Fruit fly (Drosophila melanogaster) whole organism, embryonic: ENCODE measurements around the gene spas.

Experiments used
- Ada2b ChIP-seq: fragments of 200-800 bp; sonication (Bioruptor generic); IDR thresholded peaks from 2 replicates; pipeline ENCODE4 v1.3.6; 2022; ENCODE audit warnings: missing biosample characterization, missing genetic modification characterization
- B-H1 ChIP-seq: fragments of 200-800 bp; sonication (Bioruptor generic); IDR thresholded peaks from 3 replicates; pipeline ENCODE4 v1.3.6; 2022; ENCODE audit warnings: missing biosample characterization, missing genetic modification characterization
- CG10366 ChIP-seq: fragments of 200-800 bp; sonication (Bioruptor generic); IDR thresholded peaks from 2 replicates; pipeline ENCODE4 v1.3.6; 2022; ENCODE audit warnings: missing biosample characterization, missing genetic modification characterization
- CG12391 ChIP-seq: fragments of 200-800 bp; sonication (Bioruptor generic); optimal IDR thresholded peaks from 3 replicates; lab custom pipeline; 2018; ENCODE audit warnings: missing biosample characterization, mild to moderate bottlenecking, missing genetic modification characterization, moderate library complexity
- CG12659 ChIP-seq: fragments of 200-800 bp; sonication (Bioruptor generic); optimal IDR thresholded peaks from 3 replicates; lab custom pipeline; 2017; ENCODE audit warnings: mild to moderate bottlenecking, missing biosample characterization, missing genetic modification reagents, missing genetic modification characterization
- CG13287 ChIP-seq: fragments of 200-800 bp; sonication (Bioruptor generic); IDR thresholded peaks from 2 replicates; pipeline ENCODE4 v1.3.6; 2022; ENCODE audit warnings: missing biosample characterization, missing genetic modification characterization; ENCODE audit not compliant: partially characterized antibody
- CG13296 ChIP-seq: fragments of 200-800 bp; sonication (Bioruptor generic); optimal IDR thresholded peaks from 3 replicates; lab custom pipeline; 2018; ENCODE audit warnings: missing biosample characterization, mild to moderate bottlenecking, missing genetic modification characterization
- CG13424 ChIP-seq: fragments of 200-800 bp; sonication (Bioruptor generic); optimal IDR thresholded peaks from 2 replicates; lab custom pipeline; 2019; ENCODE audit warnings: missing biosample characterization, mild to moderate bottlenecking, missing genetic modification characterization, moderate library complexity
- CG14667 ChIP-seq: fragments of 200-800 bp; sonication (Bioruptor generic); IDR thresholded peaks from 2 replicates; pipeline ENCODE4 v1.3.6; 2022; ENCODE audit warnings: missing biosample characterization, missing genetic modification characterization
- CG15479 ChIP-seq: fragments of 200-800 bp; sonication (Bioruptor generic); optimal IDR thresholded peaks from 3 replicates; lab custom pipeline; 2019; ENCODE audit warnings: missing biosample characterization, mild to moderate bottlenecking, missing genetic modification characterization, moderate library complexity
- CG17328 ChIP-seq: fragments of 200-800 bp; sonication (Bioruptor generic); IDR thresholded peaks from 2 replicates; pipeline ENCODE4 v1.3.6; 2022; ENCODE audit warnings: missing biosample characterization, missing genetic modification characterization
- CG1792 ChIP-seq: fragments of 200-800 bp; sonication (Bioruptor generic); optimal IDR thresholded peaks from 2 replicates; lab custom pipeline; 2016; ENCODE audit warnings: missing biosample characterization, missing genetic modification characterization
- CG2678 ChIP-seq: fragments of 200-800 bp; sonication (Bioruptor generic); optimal IDR thresholded peaks from 3 replicates; lab custom pipeline; 2019; ENCODE audit warnings: missing biosample characterization, mild to moderate bottlenecking, missing genetic modification characterization, moderate library complexity
- CG33213 ChIP-seq: fragments of 200-800 bp; sonication (Bioruptor generic); optimal IDR thresholded peaks from 3 replicates; lab custom pipeline; 2016; ENCODE audit warnings: missing biosample characterization, missing genetic modification characterization
- CG5245 ChIP-seq: fragments of 200-800 bp; sonication (Bioruptor generic); optimal IDR thresholded peaks from 3 replicates; lab custom pipeline; 2016; ENCODE audit warnings: missing biosample characterization, missing genetic modification characterization
- CG7556 ChIP-seq: fragments of 200-800 bp; sonication (Bioruptor generic); optimal IDR thresholded peaks from 2 replicates; lab custom pipeline; 2017; ENCODE audit warnings: missing biosample characterization, mild to moderate bottlenecking, missing genetic modification characterization
- CG8290 ChIP-seq, 3 experiments: fragments of 200-800 bp; sonication (Bioruptor generic); optimal IDR thresholded peaks; 2 replicates each; lab custom pipeline; 2016 to 2019; ENCODE audit warnings: missing biosample characterization in 3 of 3, missing genetic modification characterization in 3 of 3, mild to moderate bottlenecking in 2 of 3, moderate library complexity in 1 of 3
- Chrac-16 ChIP-seq: fragments of 200-800 bp; sonication (Bioruptor generic); optimal IDR thresholded peaks from 3 replicates; lab custom pipeline; 2016; ENCODE audit warnings: missing biosample characterization, missing genetic modification characterization
- Eip74EF ChIP-seq, 2 experiments: fragments of 200-800 bp in 1 of 2; fragments of >200 bp in 1 of 2; sonication (Bioruptor generic) in 1 of 2; optimal IDR thresholded peaks; 2 replicates each; lab custom pipeline; 2017 to 2019; ENCODE audit warnings: missing biosample characterization in 2 of 2, missing genetic modification characterization in 2 of 2, mild to moderate bottlenecking in 1 of 2, moderate library complexity in 1 of 2
- Elba2 ChIP-seq: fragments of 200-800 bp; sonication (Bioruptor generic); optimal IDR thresholded peaks from 3 replicates; lab custom pipeline; 2016; ENCODE audit warnings: missing biosample characterization, missing genetic modification characterization
- Hmr ChIP-seq: fragments of 200-800 bp; sonication (Bioruptor generic); optimal IDR thresholded peaks from 3 replicates; lab custom pipeline; 2017; ENCODE audit warnings: mild to moderate bottlenecking, missing biosample characterization, missing genetic modification reagents, missing genetic modification characterization
- Hsf ChIP-seq: fragments of 200-800 bp; sonication (Bioruptor generic); optimal IDR thresholded peaks from 3 replicates; lab custom pipeline; 2016; ENCODE audit warnings: missing biosample characterization, missing genetic modification characterization
- Max ChIP-seq: fragments of 200-800 bp; sonication (Bioruptor generic); optimal IDR thresholded peaks from 2 replicates; lab custom pipeline; 2016; ENCODE audit warnings: missing biosample characterization, mild to moderate bottlenecking, missing genetic modification characterization
- Mes4 ChIP-seq: fragments of 200-800 bp; sonication (Bioruptor generic); optimal IDR thresholded peaks from 2 replicates; lab custom pipeline; 2016; ENCODE audit warnings: missing biosample characterization, missing genetic modification characterization
- Nf-YB ChIP-seq: fragments of 200-800 bp; sonication (Bioruptor generic); optimal IDR thresholded peaks from 3 replicates; lab custom pipeline; 2019; ENCODE audit warnings: missing biosample characterization, mild to moderate bottlenecking, missing genetic modification characterization, moderate library complexity
- Rx ChIP-seq: fragments of 200-800 bp; sonication (Bioruptor generic); IDR thresholded peaks from 2 replicates; pipeline ENCODE4 v1.3.6; 2022; ENCODE audit warnings: missing biosample characterization, missing genetic modification characterization
- Scr ChIP-seq: fragments of 200-800 bp; sonication (Bioruptor generic); IDR thresholded peaks from 2 replicates; pipeline ENCODE4 v1.3.6; 2022; ENCODE audit warnings: missing biosample characterization, missing genetic modification characterization; ENCODE audit not compliant: partially characterized antibody
- ab ChIP-seq: fragments of 200-800 bp; sonication (Bioruptor generic); optimal IDR thresholded peaks from 2 replicates; lab custom pipeline; 2016; ENCODE audit warnings: missing biosample characterization, missing genetic modification characterization
- al ChIP-seq: fragments of 200-800 bp; sonication (Bioruptor generic); IDR thresholded peaks from 2 replicates; pipeline ENCODE4 v1.3.6; 2022; ENCODE audit warnings: missing biosample characterization, missing genetic modification characterization
- ara ChIP-seq: fragments of 200-800 bp; sonication (Bioruptor generic); IDR thresholded peaks from 2 replicates; pipeline ENCODE4 v1.3.6; 2022; ENCODE audit warnings: missing biosample characterization, missing genetic modification characterization
- ato ChIP-seq: fragments of 200-800 bp; sonication (Bioruptor generic); IDR thresholded peaks from 2 replicates; pipeline ENCODE4 v1.3.6; 2022; ENCODE audit warnings: missing biosample characterization, missing genetic modification characterization; ENCODE audit not compliant: partially characterized antibody
- cas ChIP-seq: fragments of 200-800 bp; sonication (Bioruptor generic); IDR thresholded peaks from 2 replicates; pipeline ENCODE4 v1.3.6; 2022; ENCODE audit warnings: missing biosample characterization, missing genetic modification characterization
- chif ChIP-seq, 2 experiments: fragments of 200-800 bp; sonication (Bioruptor generic); optimal IDR thresholded peaks; 3 replicates each; lab custom pipeline; 2016; ENCODE audit warnings: missing biosample characterization in 2 of 2, missing genetic modification characterization in 2 of 2
- crol ChIP-seq: fragments of 200-800 bp; sonication (Bioruptor generic); IDR thresholded peaks from 2 replicates; pipeline ENCODE4 v1.3.6; 2022; ENCODE audit warnings: missing biosample characterization, missing genetic modification characterization
- cwo ChIP-seq: fragments of 200-800 bp; sonication (Bioruptor generic); optimal IDR thresholded peaks from 3 replicates; lab custom pipeline; 2017; ENCODE audit warnings: missing biosample characterization, missing genetic modification characterization, mild to moderate bottlenecking, moderate library complexity, missing genetic modification reagents
- fd3F ChIP-seq: fragments of 200-800 bp; sonication (Bioruptor generic); optimal IDR thresholded peaks from 2 replicates; lab custom pipeline; 2018; ENCODE audit warnings: missing biosample characterization, mild to moderate bottlenecking, missing genetic modification characterization, moderate library complexity
- gem ChIP-seq: fragments of 200-800 bp; sonication (Bioruptor generic); optimal IDR thresholded peaks from 2 replicates; lab custom pipeline; 2019; ENCODE audit warnings: missing biosample characterization, mild to moderate bottlenecking, missing genetic modification characterization, moderate library complexity
- hkb ChIP-seq, 2 experiments: fragments of 200-800 bp in 1 of 2; fragments of >200 bp in 1 of 2; sonication (Bioruptor generic) in 1 of 2; IDR thresholded peaks in 1 of 2; optimal IDR thresholded peaks in 1 of 2; 2 replicates each; pipeline versions ENCODE4 v1.3.6 to Lab custom; 2017 to 2022; ENCODE audit warnings: missing biosample characterization in 1 of 2, missing genetic modification characterization in 1 of 2
- ind ChIP-seq: fragments of 200-800 bp; sonication (Bioruptor generic); optimal IDR thresholded peaks from 3 replicates; lab custom pipeline; 2016; ENCODE audit warnings: missing biosample characterization, missing genetic modification characterization
- jing ChIP-seq: fragments of 200-800 bp; sonication (Bioruptor generic); optimal IDR thresholded peaks from 2 replicates; lab custom pipeline; 2018; ENCODE audit warnings: missing biosample characterization, mild to moderate bottlenecking, missing genetic modification characterization
- lmd ChIP-seq: fragments of 200-800 bp; sonication (Bioruptor generic); IDR thresholded peaks from 2 replicates; pipeline ENCODE4 v1.3.6; 2022; ENCODE audit warnings: missing biosample characterization, missing genetic modification characterization
- odd ChIP-seq: fragments of 200-800 bp; sonication (Bioruptor generic); optimal IDR thresholded peaks from 2 replicates; lab custom pipeline; 2017; ENCODE audit warnings: missing biosample characterization, mild to moderate bottlenecking, missing genetic modification characterization
- onecut ChIP-seq: fragments of 200-800 bp; sonication (Bioruptor generic); IDR thresholded peaks from 2 replicates; pipeline ENCODE4 v1.3.6; 2022; ENCODE audit warnings: missing biosample characterization, missing genetic modification characterization
- org-1 ChIP-seq: fragments of 200-800 bp; sonication (Bioruptor generic); optimal IDR thresholded peaks from 2 replicates; lab custom pipeline; 2017; ENCODE audit warnings: missing biosample characterization, missing genetic modification characterization
- sim ChIP-seq: fragments of 200-800 bp; sonication (Bioruptor generic); IDR thresholded peaks from 2 replicates; pipeline ENCODE4 v1.3.6; 2022; ENCODE audit warnings: missing biosample characterization, missing genetic modification characterization
- sisA ChIP-seq: fragments of 200-800 bp; sonication (Bioruptor generic); IDR thresholded peaks from 2 replicates; pipeline ENCODE4 v1.3.6; 2022; ENCODE audit warnings: missing biosample characterization, missing genetic modification characterization
- slbo ChIP-seq: fragments of 200-800 bp; sonication (Bioruptor generic); IDR thresholded peaks from 2 replicates; pipeline ENCODE4 v1.3.6; 2022; ENCODE audit warnings: missing biosample characterization, missing genetic modification characterization
- tap ChIP-seq: fragments of 200-800 bp; optimal IDR thresholded peaks from 3 replicates; lab custom pipeline; 2019; ENCODE audit warnings: missing biosample characterization, mild to moderate bottlenecking, missing genetic modification characterization, moderate library complexity
- vvl ChIP-seq: fragments of 200-800 bp; sonication (Bioruptor generic); IDR thresholded peaks from 2 replicates; pipeline ENCODE4 v1.3.6; 2022; ENCODE audit warnings: missing biosample characterization, missing genetic modification characterization

The spas gene

DNA sequence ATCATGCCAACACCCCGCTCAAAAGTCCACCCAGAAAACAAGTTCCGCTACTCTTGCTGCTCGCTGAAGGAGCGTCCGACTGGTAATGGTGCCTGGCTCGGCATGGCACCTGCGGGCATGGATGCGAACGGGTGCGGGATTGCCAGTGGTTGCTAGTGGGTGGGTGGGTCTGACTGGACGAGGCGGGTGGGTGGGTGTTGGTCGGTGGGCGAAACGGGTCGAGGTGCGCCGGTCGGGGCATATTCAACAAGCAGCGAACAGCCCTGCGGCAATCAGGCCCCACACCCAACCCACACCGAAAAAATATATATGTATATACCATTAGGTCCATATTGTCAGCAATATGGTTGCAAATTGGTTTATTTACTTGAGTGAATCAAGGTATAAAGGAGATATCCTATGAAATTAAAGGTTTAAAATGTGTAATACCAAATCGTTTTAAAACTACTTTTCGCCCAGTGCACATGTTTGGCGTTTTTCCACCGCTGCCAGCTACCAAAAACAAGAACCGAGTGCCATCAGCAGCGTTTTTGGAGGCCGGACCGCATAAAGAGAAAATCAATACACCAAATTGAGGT is 27.3 kb upstream of the spas start (continued):
- TF ChIP-seq CG17328 (0 out of 2 replicates have a peak, but pooled peaks have one; percentile 30), CG2678 (tag; lab: Kevin White, UChicago) (peak; percentile 69), ab (no peak), al (GFP tag; lab: Robert Waterston, UW) (peak; percentile 59), CG7556 (peak; percentile 75), odd (peak; percentile 50), Max (GFP tag; lab: Kevin White, UChicago) (no peak), CG13296 (peak; percentile 43), ara (GFP tag; lab: Robert Waterston, UW) (no peak), sisA (GFP tag; lab: Robert Waterston, UW) (peak; percentile 67), gem (tag; lab: Kevin White, UChicago) (peak; percentile 74), Hmr (GFP tag; lab: Kevin White, UChicago) (peak; percentile 74), Ada2b (GFP tag; lab: Robert Waterston, UW) (peak; percentile 78), vvl (peak; percentile 61), slbo (GFP tag; lab: Robert Waterston, UW) (peak; percentile 79), CG1792 (GFP tag; lab: Kevin White, UChicago) (no peak), sim (GFP tag; lab: Robert Waterston, UW) (peak; percentile 37; the same call in 1 of the 2 replicates), CG15479 (GFP tag; lab: Kevin White, UChicago) (no peak), Rx (GFP tag; lab: Robert Waterston, UW) (no peak), Chrac-16 (GFP tag; lab: Kevin White, UChicago) (peak; percentile 8), onecut (peak; percentile 28; the same call in 1 of the 2 replicates), ato (GFP tag; lab: Robert Waterston, UW) (no peak), Nf-YB (GFP tag; lab: Kevin White, UChicago) (peak; percentile 13), CG10366 (GFP tag; lab: Robert Waterston, UW) (peak; percentile 67), Elba2 (GFP tag; lab: Kevin White, UChicago) (no peak), Hsf (peak; percentile 45), CG14667 (GFP tag; lab: Robert Waterston, UW) (peak; percentile 25; the same call in 1 of the 2 replicates), CG12391 (peak; percentile 67), CG13424 (tag; lab: Kevin White, UChicago) (peak; percentile 72), lmd (GFP tag; lab: Robert Waterston, UW) (peak; percentile 72), chif (GFP tag; optimal IDR thresholded peaks at IDR 0.05; lab: Kevin White, UChicago) (peak in 1 of 2 experiments; percentile 1), CG8290 (GFP tag; optimal IDR thresholded peaks at IDR 0.05; lab: Kevin White, UChicago) (no peak), CG8290 (tag; optimal IDR thresholded peaks at IDR 0.05; lab: Kevin White, UChicago) (peak in 1 of 2 experiments; percentile 65), jing (GFP tag; lab: Kevin White, UChicago) (peak; percentile 12), CG12659 (GFP tag; lab: Kevin White, UChicago) (peak; percentile 73), org-1 (peak; percentile 53), hkb (optimal IDR thresholded peaks at IDR 0.05; lab: Kevin White, UChicago) (no peak), hkb (GFP tag; IDR thresholded peaks at IDR 0.05; lab: Robert Waterston, UW) (peak; percentile 76), fd3F (GFP tag; lab: Kevin White, UChicago) (peak; percentile 62), ind (GFP tag; lab: Kevin White, UChicago) (peak; percentile 28), crol (GFP tag; lab: Robert Waterston, UW) (peak; percentile 66), CG33213 (no peak), Scr (GFP tag; lab: Robert Waterston, UW) (no peak), Mes4 (no peak), cwo (GFP tag; lab: Kevin White, UChicago) (peak; percentile 57), CG13287 (no peak), cas (GFP tag; lab: Robert Waterston, UW) (no peak), Eip74EF (GFP tag; optimal IDR thresholded peaks at IDR 0.05; lab: Kevin White, UChicago) (peak in 1 of 2 experiments; percentile 36), B-H1 (peak; percentile 57), CG5245 (peak; percentile 4), tap (tag; lab: Kevin White, UChicago) (peak; percentile 62)
